Fruit fly (Drosophila melanogaster): ENCODE data around the gene CG43317.

CG43317 gene

dm6 chr3R:15834375-15835031 lies at the start of gene CG43317, which contains the start of gene Arpc3A:
Gene CG43317, minus strand, starts transcription at chr3R:15834425.
Gene Arpc3A, plus strand, starts transcription at chr3R:15834648.
- TF ChIP-seq CTCF (optimal IDR thresholded peaks at IDR 0.05) (no peak), CG8478 (optimal IDR thresholded peaks at IDR 0.05) (no peak)

DNA sequence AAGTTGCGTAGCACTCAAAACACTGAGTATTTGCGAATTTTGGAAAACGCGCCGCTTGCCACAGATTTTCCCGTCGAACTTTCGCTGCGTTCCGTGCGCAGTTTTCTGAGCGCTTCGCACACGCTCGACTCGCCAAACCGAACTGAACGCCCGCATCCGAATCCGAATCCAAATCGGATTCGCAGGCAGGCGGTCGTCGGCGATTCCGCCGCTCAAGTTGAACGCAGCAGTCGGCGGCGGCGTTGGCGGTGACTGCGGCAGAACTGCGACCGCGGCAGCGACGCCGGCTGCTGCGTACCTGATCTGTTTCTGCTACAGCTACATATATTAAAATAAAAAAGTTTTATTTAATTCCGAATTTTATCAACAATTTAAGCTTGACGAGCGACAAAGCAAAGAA lies 41.4 kb upstream of the CG43317 start, which contains the start of gene CG31183:
Gene CG31183, minus strand, starts transcription at position 329 of the 400 bp plus-strand sequence.
- no peak for TF ChIP-seq CTCF (optimal IDR thresholded peaks at IDR 0.05)
- TF ChIP-seq CG8478 (optimal IDR thresholded peaks at IDR 0.05), result no peak

DNA sequence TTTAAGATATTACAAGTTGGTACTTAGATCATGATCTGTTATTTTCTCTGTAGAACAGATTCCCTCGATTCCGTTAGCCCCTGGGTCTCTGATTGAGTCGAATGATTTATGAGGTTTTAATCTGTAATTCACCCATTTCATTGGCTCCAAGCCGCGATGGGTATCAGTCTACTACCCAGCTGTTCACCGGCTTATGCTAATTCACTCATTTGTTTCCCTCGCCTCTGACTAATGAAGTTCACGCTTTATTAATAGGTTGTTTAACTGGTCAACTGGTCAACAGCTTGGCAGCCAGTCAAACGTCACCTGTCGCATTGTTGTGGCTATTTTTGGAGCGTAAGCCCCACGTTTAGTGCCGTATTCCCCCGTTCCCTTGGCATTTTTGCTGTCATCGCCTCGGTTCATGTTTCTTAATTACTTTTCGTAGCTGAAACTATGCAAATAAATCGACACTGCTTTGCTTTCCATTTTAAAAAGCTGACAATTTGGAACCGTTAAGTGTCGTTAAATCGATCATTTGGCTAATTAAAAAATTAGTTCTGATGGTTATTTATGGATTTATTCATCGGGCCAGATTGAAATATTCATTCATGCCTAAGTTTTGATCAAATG lies 38.7 kb upstream of the CG43317 start:
- no peak for TF ChIP-seq CG8478 (optimal IDR thresholded peaks at IDR 0.05)
- TF ChIP-seq CTCF (optimal IDR thresholded peaks at IDR 0.05), result no peak

- TF ChIP-seq CG8478 (optimal IDR thresholded peaks at IDR 0.05), result no peak
- no peak for TF ChIP-seq CTCF (optimal IDR thresholded peaks at IDR 0.05)
Observed at dm6 chr3R:15859896-15860295, 25.7 kb upstream of the CG43317 start, which contains the start of gene CG9632. Gene CG9632, plus strand, starts transcription at chr3R:15860196.

dm6 chr3R:15857189-15857767 lies 23.1 kb upstream of the CG43317 start, which contains the start of gene Hmt-1:
Gene Hmt-1, minus strand, starts transcription at chr3R:15857470.
- TF ChIP-seq CTCF (optimal IDR thresholded peaks at IDR 0.05), result no peak
- no peak for TF ChIP-seq CG8478 (optimal IDR thresholded peaks at IDR 0.05)

dm6 chr3R:15853347-15853746 lies 19.1 kb upstream of the CG43317 start, which contains the start of gene cv-d:
Gene cv-d, minus strand, starts transcription at chr3R:15853581.
- TF ChIP-seq CG8478 (optimal IDR thresholded peaks at IDR 0.05) (no peak), CTCF (optimal IDR thresholded peaks at IDR 0.05) (no peak)

- TF ChIP-seq CTCF (optimal IDR thresholded peaks at IDR 0.05) (no peak), CG8478 (optimal IDR thresholded peaks at IDR 0.05) (no peak)
Observed at dm6 chr3R:15851912-15852311, 17.7 kb upstream of the CG43317 start.

DNA sequence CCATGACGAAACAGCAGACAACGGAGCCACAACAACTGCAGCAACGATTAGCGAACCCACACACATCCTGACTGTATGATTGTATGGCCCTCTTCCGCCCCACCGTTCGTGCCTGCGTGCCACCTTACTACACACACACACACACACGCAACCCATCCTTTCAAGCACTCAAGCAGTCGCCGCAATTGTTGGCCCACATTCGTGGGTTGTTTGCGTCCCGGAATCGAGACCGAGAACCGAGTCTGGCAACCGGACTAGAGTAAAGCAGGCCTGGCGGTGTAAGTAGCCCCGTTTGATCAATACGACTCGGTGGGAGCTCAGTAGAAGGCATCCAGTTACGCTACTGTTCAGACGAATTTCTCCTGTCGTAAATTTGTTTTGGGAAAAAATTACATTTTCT lies 12.0 kb upstream of the CG43317 start, which contains the start of gene CG4546:
Gene CG4546, plus strand, starts transcription at position 301 of the 400 bp plus-strand sequence.
- TF ChIP-seq CTCF (optimal IDR thresholded peaks at IDR 0.05) (no peak), CG8478 (optimal IDR thresholded peaks at IDR 0.05) (no peak)

DNA sequence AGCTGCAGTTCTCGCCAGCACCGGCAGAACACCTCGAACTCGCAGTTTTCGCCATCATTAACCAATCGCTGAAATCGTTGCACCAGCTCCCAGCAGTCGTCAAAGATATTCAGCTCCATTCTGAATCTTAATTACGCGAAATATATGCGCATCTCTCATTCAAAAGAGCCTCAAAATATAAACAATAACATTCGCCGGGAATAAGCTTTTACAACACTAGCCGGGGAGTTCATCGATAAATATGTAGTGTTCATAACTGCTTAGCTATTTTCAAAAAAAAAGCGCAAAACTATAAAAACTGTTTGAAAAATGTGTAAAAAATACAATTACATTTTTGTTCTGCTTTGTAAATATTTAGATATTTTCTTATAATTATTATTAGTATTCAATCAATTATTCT lies 5.1 kb upstream of the CG43317 start, which contains the start of gene Pbp45:
Gene Pbp45, minus strand, starts transcription at position 222 of the 400 bp plus-strand sequence.
- no peak for TF ChIP-seq CTCF (optimal IDR thresholded peaks at IDR 0.05)
- no peak for TF ChIP-seq CG8478 (optimal IDR thresholded peaks at IDR 0.05)

DNA sequence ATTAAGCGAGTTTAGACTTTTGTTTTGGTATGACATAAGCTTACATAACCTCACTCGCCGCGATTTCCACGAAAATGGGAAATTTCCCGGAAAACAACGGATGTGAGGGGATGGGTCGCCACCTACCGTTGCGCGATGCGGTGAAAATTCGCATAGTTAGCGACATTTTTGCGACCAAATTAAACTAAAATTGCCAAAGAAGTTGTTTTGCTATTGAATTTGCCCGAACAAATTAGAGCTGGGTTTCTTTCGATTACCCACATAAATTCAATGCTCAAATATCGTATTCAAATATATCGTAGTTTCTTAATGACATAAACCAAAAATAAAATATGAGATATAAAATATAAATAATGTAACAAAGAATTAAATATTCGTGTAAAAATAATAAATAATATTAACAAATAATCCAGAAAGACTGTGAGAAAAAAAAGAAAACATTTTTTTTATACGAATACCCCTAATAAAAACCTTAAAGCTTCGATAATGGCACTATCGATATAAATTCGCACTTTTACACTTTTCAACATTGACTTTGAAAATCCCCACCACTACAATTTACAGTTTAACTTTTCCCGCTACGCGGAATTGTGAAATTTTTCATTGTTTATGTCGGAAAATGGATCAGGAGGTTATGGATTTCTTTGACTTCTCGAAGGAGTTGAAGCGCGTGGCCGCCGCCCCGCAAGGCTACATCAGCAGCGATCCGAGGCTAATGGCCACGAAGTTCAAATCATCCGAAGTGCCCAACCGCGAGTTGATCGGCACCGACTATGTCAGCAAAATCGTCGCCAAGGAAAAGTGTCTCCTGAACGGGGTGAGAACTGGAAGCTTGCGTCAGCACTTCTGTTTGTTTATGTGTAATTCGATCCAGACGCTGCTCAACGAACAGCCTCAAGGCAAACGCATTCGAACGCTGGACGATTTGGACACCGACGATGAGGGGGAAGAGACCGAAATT lies 2.9 kb upstream of the CG43317 start, which contains the start of the genes ND-23 and spn-E:
Gene ND-23, minus strand, starts transcription at position 254 of the 961 bp plus-strand sequence.
Gene spn-E, plus strand, starts transcription at position 556 of the 961 bp plus-strand sequence.
- no peak for TF ChIP-seq CTCF (optimal IDR thresholded peaks at IDR 0.05)
- no peak for TF ChIP-seq CG8478 (optimal IDR thresholded peaks at IDR 0.05)

- TF ChIP-seq CTCF (optimal IDR thresholded peaks at IDR 0.05) (no peak), CG8478 (optimal IDR thresholded peaks at IDR 0.05) (no peak)
Observed at dm6 chr3R:15833332-15833731, 893 bp downstream of the CG43317 start, which contains the start of gene CG43318. Gene CG43318, minus strand, starts transcription at chr3R:15833432.

DNA sequence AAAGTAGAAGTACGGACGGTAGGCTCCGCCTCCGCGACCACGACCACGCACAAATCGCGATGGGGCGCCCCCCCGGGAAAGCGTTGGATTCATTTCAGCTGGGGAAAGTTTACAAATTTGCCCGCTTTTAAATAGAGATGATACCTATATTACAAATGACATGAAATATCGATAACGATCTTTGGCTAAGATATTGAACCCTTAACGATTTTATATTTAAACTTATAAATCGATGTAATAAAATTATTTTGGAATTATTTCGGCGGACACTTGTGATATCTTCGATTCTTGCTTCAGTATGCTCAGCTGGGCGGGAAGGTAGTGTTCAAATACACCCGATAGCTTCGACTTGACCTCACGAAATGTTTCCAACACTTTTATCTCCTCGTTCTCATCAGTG lies 1.7 kb downstream of the CG43317 start, which contains the start of gene rec:
Gene rec, minus strand, starts transcription at position 108 of the 400 bp plus-strand sequence.
- TF ChIP-seq CG8478 (optimal IDR thresholded peaks at IDR 0.05) (no peak), CTCF (optimal IDR thresholded peaks at IDR 0.05) (no peak)

- no peak for TF ChIP-seq CG8478 (optimal IDR thresholded peaks at IDR 0.05)
Observed at dm6 chr3R:15827559-15827958, 6.7 kb downstream of the CG43317 start.

DNA sequence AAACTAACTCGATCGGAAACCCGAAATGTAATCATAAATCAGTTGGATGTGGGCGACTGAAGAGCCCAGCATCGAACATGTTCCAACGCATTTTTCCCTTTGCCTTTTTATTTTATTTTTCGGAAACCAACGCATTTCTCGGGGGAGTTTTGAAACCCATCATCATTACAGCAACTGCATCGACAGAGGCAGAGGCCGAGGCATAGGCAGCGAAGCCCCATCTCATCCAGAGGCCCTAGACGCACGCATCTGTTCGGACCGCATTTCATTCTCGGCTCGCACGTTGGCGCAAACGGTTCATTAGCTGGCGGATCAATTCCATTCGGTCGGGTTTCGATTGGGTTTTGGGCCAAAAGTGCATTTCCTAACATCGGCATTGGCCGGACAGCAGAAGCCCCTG lies 8.7 kb downstream of the CG43317 start, which contains the start of gene CG4576:
Gene CG4576, plus strand, starts transcription at position 227 of the 400 bp plus-strand sequence.
- no peak for TF ChIP-seq CG8478 (optimal IDR thresholded peaks at IDR 0.05)
- no peak for TF ChIP-seq CTCF (optimal IDR thresholded peaks at IDR 0.05)

All from S2 (cell line).